Worm (Caenorhabditis elegans): ENCODE results near the gene T24C2.3.

T24C2.3 gene

ce11 chrX:14513462-14513861 is 29.9 kb upstream of the T24C2.3 start (continued):
- TF ChIP-seq ama-1 (optimal IDR thresholded peaks at IDR 0.05): no peak
- TF ChIP-seq lsy-2 (tag; optimal IDR thresholded peaks at IDR 0.05): peak; percentile 45 to 46
- no peak for TF ChIP-seq unc-86 (tag; optimal IDR thresholded peaks at IDR 0.05)
- no peak for TF ChIP-seq unc-62 (GFP tag; optimal IDR thresholded peaks at IDR 0.05)
- no peak for TF ChIP-seq nhr-237 (tag; optimal IDR thresholded peaks at IDR 0.05)
- no peak for TF ChIP-seq vab-15 (tag; optimal IDR thresholded peaks at IDR 0.05)
- peak; percentile 54 for TF ChIP-seq mep-1 (tag; optimal IDR thresholded peaks at IDR 0.05)
- TF ChIP-seq elt-3 (tag; optimal IDR thresholded peaks at IDR 0.05): no peak
- no peak for TF ChIP-seq mdl-1 (tag; optimal IDR thresholded peaks at IDR 0.05)
- peak; percentile 47 for TF ChIP-seq ceh-8 (GFP tag; optimal IDR thresholded peaks at IDR 0.05)
- peak; percentile 45 for TF ChIP-seq nhr-71 (tag; optimal IDR thresholded peaks at IDR 0.05)
- no peak for TF ChIP-seq sup-37 (GFP tag; optimal IDR thresholded peaks at IDR 0.05)
- TF ChIP-seq snu-23 (GFP tag; optimal IDR thresholded peaks at IDR 0.05): peak; percentile 45
- TF ChIP-seq C04F5.9 (tag; optimal IDR thresholded peaks at IDR 0.05): no peak
- peak; percentile 16 for TF ChIP-seq irx-1 (tag; optimal IDR thresholded peaks at IDR 0.05)
- TF ChIP-seq lin-14 (GFP tag; optimal IDR thresholded peaks at IDR 0.05): peak; percentile 49
- TF ChIP-seq blmp-1 (tag; optimal IDR thresholded peaks at IDR 0.05): peak; percentile 4
- TF ChIP-seq nhr-77 (tag; optimal IDR thresholded peaks at IDR 0.05): no peak
- TF ChIP-seq F16B12.6 (tag; optimal IDR thresholded peaks at IDR 0.05): peak; percentile 90
- no peak for TF ChIP-seq tlp-1 (tag; optimal IDR thresholded peaks at IDR 0.05)
- peak; percentile 19 for TF ChIP-seq lin-13 (GFP tag; optimal IDR thresholded peaks at IDR 0.05)
- TF ChIP-seq nhr-47 (tag; optimal IDR thresholded peaks at IDR 0.05): peak; percentile 44
- TF ChIP-seq nhr-85 (tag): no peak
- no peak for TF ChIP-seq sptf-1 (tag; optimal IDR thresholded peaks at IDR 0.05)

- TF ChIP-seq ceh-8 (GFP tag; optimal IDR thresholded peaks at IDR 0.05): no peak
- no peak for TF ChIP-seq egl-13 (tag; optimal IDR thresholded peaks at IDR 0.05)
- no peak for TF ChIP-seq pag-3 (tag; optimal IDR thresholded peaks at IDR 0.05; ENCODE audit: borderline replicate concordance, insufficient read depth)
- no peak for TF ChIP-seq zip-4 (GFP tag; optimal IDR thresholded peaks at IDR 0.05)
- TF ChIP-seq irx-1 (tag; optimal IDR thresholded peaks at IDR 0.05): no peak
- peak; percentile 50 for TF ChIP-seq elt-2 (tag; optimal IDR thresholded peaks at IDR 0.05)
Measured at ce11 chrX:14515028-14515427, 28.3 kb upstream of the T24C2.3 start, which contains the start of gene gcsh-1. Gene gcsh-1, minus strand, starts transcription at chrX:14515073.

ce11 chrX:14516560-14516959 is 26.8 kb upstream of the T24C2.3 start, which contains the start of gene D1025.10:
Gene D1025.10, plus strand, starts transcription at chrX:14516860.
- TF ChIP-seq aly-2 (tag; optimal IDR thresholded peaks at IDR 0.05): no peak
- TF ChIP-seq aha-1 (tag; optimal IDR thresholded peaks at IDR 0.05): no peak
- no peak for TF ChIP-seq nhr-47 (tag; optimal IDR thresholded peaks at IDR 0.05)
- TF ChIP-seq dpl-1 (GFP tag; optimal IDR thresholded peaks at IDR 0.05): no peak
- TF ChIP-seq hlh-17 (GFP tag; optimal IDR thresholded peaks at IDR 0.05; ENCODE audit: borderline replicate concordance): no peak
- no peak for TF ChIP-seq mab-9 (GFP tag; IDR thresholded peaks at IDR 0.05)
- no peak for TF ChIP-seq nhr-20 (tag; optimal IDR thresholded peaks at IDR 0.05)
- no peak for TF ChIP-seq snu-23 (GFP tag; optimal IDR thresholded peaks at IDR 0.05)
- TF ChIP-seq skn-1 (tag; optimal IDR thresholded peaks at IDR 0.05): no peak
- no peak for TF ChIP-seq nhr-85 (tag)
- TF ChIP-seq efl-3 (GFP tag; optimal IDR thresholded peaks at IDR 0.05): no peak
- no peak for TF ChIP-seq sox-4 (tag; optimal IDR thresholded peaks at IDR 0.05)
- TF ChIP-seq nhr-71 (tag; optimal IDR thresholded peaks at IDR 0.05): no peak
- TF ChIP-seq ceh-63 (GFP tag; optimal IDR thresholded peaks at IDR 0.05): no peak

DNA sequence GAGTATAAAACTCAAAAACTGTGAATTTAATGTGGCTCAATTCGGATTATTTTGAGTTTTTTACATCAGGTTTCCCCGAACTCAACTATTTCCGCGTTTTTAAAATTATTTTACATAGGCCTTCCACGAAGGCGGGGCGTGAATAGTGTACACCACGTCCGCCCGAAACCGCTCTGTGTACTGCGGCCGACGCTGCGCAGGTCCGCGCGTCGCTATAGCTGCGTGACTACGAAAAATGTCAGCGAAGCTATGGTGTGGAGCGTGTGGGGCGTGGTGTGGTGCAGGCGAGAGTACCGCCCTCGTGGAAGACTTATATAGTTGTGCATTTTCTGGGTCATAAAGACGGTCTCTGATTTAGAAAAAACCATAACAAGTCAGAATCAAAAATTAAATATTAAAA is 25.5 kb upstream of the T24C2.3 start:
- TF ChIP-seq lin-13 (GFP tag; optimal IDR thresholded peaks at IDR 0.05): no peak
- peak; percentile 12 for TF ChIP-seq snpc-4 (tag; optimal IDR thresholded peaks at IDR 0.05)
